Worm (Caenorhabditis elegans): ENCODE results near the gene K04C2.2.

K04C2.2 gene

DNA sequence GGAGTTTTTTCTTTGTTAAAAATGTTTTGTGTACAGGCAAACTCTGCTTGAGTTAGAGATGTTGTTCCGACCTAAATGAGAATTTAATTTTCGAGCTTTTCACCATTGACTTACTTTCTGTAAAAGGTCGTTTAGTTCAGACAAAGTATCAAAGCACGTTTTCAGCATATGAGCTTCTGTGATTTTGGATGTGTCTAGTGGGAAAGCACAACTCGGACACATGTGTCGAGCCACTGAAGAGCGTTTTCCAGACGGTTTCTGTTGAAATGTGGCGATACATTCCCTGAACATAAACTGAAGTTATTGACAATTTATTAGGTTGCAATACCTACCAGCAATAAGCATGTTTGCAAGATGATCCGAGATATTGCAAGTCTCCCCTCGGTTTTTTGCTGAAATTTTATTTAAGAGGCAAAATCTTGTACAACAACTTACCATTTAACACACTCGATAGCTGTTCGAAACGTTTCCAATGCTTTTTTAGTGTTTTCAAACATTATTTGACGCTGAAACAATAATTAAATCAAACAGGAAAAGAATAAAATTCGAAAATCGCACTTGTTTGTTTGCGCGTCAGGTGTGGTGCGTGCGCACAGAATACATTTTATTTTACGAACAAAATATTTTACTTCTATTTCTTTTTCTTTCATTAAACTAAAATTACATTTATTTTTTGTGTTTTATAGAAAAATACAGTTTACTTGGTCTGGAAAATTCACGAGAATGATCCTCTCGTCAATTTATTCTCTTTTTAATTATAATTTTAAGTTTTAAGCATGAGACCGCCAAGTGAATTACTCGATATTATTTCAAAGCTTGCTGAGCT, at the start of gene K04C2.2, which contains the start of gene brd-1:
Gene K04C2.2 (plus strand): TSS at position 776 of the 826 bp plus-strand sequence.
Gene brd-1 (minus strand): TSS at position 506 of the 826 bp plus-strand sequence.
- no peak for TF ChIP-seq ceh-22 (tag; optimal IDR thresholded peaks at IDR 0.05)
- TF ChIP-seq pat-9 (tag; optimal IDR thresholded peaks at IDR 0.05): no peak
- no peak for TF ChIP-seq sox-4 (tag; optimal IDR thresholded peaks at IDR 0.05)
- TF ChIP-seq C38D4.7 (GFP tag; optimal IDR thresholded peaks at IDR 0.05): no peak
- TF ChIP-seq elt-2 (tag; optimal IDR thresholded peaks at IDR 0.05): no peak
- TF ChIP-seq pax-1 (tag; optimal IDR thresholded peaks at IDR 0.05): no peak
- no peak for TF ChIP-seq ceh-18 (tag; optimal IDR thresholded peaks at IDR 0.05)
- no peak for TF ChIP-seq ceh-6 (GFP tag; optimal IDR thresholded peaks at IDR 0.05)

ce11 chrIII:6848654-6849204, 40.8 kb upstream of the K04C2.2 start, which contains the start of gene dhhc-5:
TSS of gene dhhc-5 (minus strand) at chrIII:6849059.
- TF ChIP-seq elt-2 (tag; optimal IDR thresholded peaks at IDR 0.05): no peak
- TF ChIP-seq ceh-24 (tag; optimal IDR thresholded peaks at IDR 0.05): no peak
- TF ChIP-seq lin-11 (tag; optimal IDR thresholded peaks at IDR 0.05): no peak
- peak; percentile 0 for TF ChIP-seq hlh-30 (tag; optimal IDR thresholded peaks at IDR 0.05; ENCODE audit: insufficient read depth)

DNA sequence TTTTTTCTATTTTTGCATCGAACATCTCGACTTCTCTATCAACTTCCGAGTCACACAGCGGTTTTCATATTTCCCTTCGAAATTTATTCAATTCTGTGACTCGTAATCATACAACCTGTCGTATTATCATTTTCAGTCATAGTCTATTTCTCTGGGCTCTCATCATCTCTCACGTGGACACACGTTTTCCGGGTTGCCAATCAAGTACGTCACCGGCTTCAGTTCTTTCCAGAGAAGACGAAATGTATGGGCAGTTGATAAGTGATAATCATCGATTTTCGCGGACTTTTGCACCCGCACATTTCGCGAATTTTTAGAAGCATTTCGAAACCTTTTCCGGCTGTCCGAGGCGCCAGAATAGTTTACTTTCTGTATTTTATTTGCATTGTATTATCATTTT, 39.3 kb upstream of the K04C2.2 start, which contains the start of gene srv-1:
Gene srv-1 (plus strand): TSS at position 131 of the 400 bp plus-strand sequence.
- peak; percentile 30 for TF ChIP-seq elt-2 (tag; optimal IDR thresholded peaks at IDR 0.05)
- no peak for TF ChIP-seq ceh-22 (tag; optimal IDR thresholded peaks at IDR 0.05)
- no peak for TF ChIP-seq pqm-1 (tag; optimal IDR thresholded peaks at IDR 0.05)

- no peak for TF ChIP-seq nfya-1 (tag; optimal IDR thresholded peaks at IDR 0.05)
- no peak for TF ChIP-seq eyg-1 (tag; optimal IDR thresholded peaks at IDR 0.05)
- no peak for TF ChIP-seq unc-42 (tag; optimal IDR thresholded peaks at IDR 0.05)
- no peak for TF ChIP-seq T23F11.4 (GFP tag; optimal IDR thresholded peaks at IDR 0.05)
- no peak for TF ChIP-seq fkh-6 (tag; optimal IDR thresholded peaks at IDR 0.05)
- TF ChIP-seq madf-2 (tag; optimal IDR thresholded peaks at IDR 0.05): no peak
- no peak for TF ChIP-seq ttx-3 (tag; optimal IDR thresholded peaks at IDR 0.05)
- no peak for TF ChIP-seq hlh-6 (tag; optimal IDR thresholded peaks at IDR 0.05)
- TF ChIP-seq ceh-14 (tag; optimal IDR thresholded peaks at IDR 0.05): no peak
- TF ChIP-seq elt-4 (tag; optimal IDR thresholded peaks at IDR 0.05): no peak
- no peak for TF ChIP-seq ceh-6 (GFP tag; optimal IDR thresholded peaks at IDR 0.05)
- TF ChIP-seq dmd-4 (tag; optimal IDR thresholded peaks at IDR 0.05; ENCODE audit: borderline replicate concordance): no peak
- no peak for TF ChIP-seq ceh-22 (tag; optimal IDR thresholded peaks at IDR 0.05)
These were observed 32.9 kb upstream of the K04C2.2 start, which contains the start of gene zak-1 for ce11 chrIII:6856709-6857108. TSS of gene zak-1 (minus strand) at chrIII:6856809.

DNA sequence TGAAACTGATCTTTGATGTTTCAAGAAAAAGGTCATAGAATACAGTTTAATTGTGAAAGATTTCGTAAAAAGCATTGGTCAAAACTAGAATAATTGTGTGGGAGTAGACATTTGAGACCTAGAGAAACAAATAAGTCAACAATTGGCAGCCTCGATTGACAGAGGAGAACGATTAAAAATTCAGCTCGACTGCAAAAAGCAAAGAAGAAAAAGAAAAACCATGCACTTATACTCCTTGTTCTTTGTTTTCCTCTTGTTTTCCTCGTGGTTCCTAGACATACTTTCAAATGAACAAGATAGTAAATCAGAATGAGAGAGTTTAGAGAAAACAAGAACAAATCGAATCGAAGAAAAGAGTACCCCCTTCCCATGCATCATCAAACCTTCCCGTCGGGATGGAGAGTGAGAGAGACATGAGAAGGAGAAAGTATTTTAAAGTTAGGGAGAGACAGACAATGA, 32.2 kb upstream of the K04C2.2 start:
- peak; percentile 16 for TF ChIP-seq dve-1 (tag; optimal IDR thresholded peaks at IDR 0.05)
- TF ChIP-seq hlh-15 (tag; optimal IDR thresholded peaks at IDR 0.05): no peak

DNA sequence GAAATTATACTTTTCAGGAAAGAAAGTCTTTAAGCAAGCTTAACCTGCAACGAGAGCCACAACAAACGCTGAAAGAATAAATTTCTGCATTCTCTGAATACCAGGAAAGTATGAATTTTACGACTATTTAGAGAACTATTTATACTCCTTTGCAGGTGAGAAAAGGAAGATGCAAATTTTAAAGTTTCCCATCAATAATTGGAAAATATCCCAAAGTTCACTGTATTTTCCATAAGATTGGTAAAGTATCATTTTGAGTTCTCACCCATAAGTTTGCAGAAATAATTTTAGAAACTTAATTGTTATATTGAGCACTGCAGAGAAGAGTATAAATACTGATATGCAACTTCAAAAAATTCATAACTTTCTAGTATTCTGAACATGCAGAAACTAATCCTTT, 30.1 kb upstream of the K04C2.2 start, which contains the start of gene clec-158:
Gene clec-158 (minus strand): TSS at position 101 of the 400 bp plus-strand sequence.
- TF ChIP-seq ceh-22 (tag; optimal IDR thresholded peaks at IDR 0.05): no peak
- no peak for TF ChIP-seq ahr-1 (tag; optimal IDR thresholded peaks at IDR 0.05)

ce11 chrIII:6863901-6864300, 25.7 kb upstream of the K04C2.2 start, which contains the start of gene sma-3:
TSS of gene sma-3 (minus strand) at chrIII:6863968.
- TF ChIP-seq hlh-13 (GFP tag; optimal IDR thresholded peaks at IDR 0.05) (no peak), elt-2 (tag; optimal IDR thresholded peaks at IDR 0.05) (peak; percentile 12)

All from whole organism, late embryonic.